Fruit fly (Drosophila melanogaster) whole organism, embryonic: Measurements from ENCODE around the gene CG15142.
A peak's percentile ranks its signal among the peaks of the same experiment; 100 is the strongest.

Experiments used
- Aef1 ChIP-seq: fragments of 200-800 bp; sonication (Bioruptor generic); IDR thresholded peaks from 3 replicates; pipeline ENCODE4 v1.3.6; 2022; ENCODE audit warnings: missing biosample characterization, missing genetic modification characterization
- B-H1 ChIP-seq: fragments of 200-800 bp; sonication (Bioruptor generic); IDR thresholded peaks from 3 replicates; pipeline ENCODE4 v1.3.6; 2022; ENCODE audit warnings: missing biosample characterization, missing genetic modification characterization
- Blimp-1 ChIP-seq: fragments of 200-800 bp; sonication (Bioruptor generic); optimal IDR thresholded peaks from 3 replicates; lab custom pipeline; 2018; ENCODE audit warnings: missing biosample characterization, missing genetic modification characterization, mild to moderate bottlenecking, moderate library complexity, missing genetic modification reagents
- BtbVII ChIP-seq: fragments of 200-800 bp; sonication (Bioruptor generic); optimal IDR thresholded peaks from 3 replicates; lab custom pipeline; 2017; ENCODE audit warnings: missing biosample characterization, mild to moderate bottlenecking, missing genetic modification characterization
- CG10209 ChIP-seq: fragments of 200-800 bp; sonication (Bioruptor generic); optimal IDR thresholded peaks from 3 replicates; lab custom pipeline; 2017; ENCODE audit warnings: missing biosample characterization, mild to moderate bottlenecking, missing genetic modification characterization, missing genetic modification reagents
- CG10274 ChIP-seq: fragments of 200-800 bp; sonication (Bioruptor generic); optimal IDR thresholded peaks from 3 replicates; lab custom pipeline; 2017; ENCODE audit warnings: missing biosample characterization, mild to moderate bottlenecking, missing genetic modification characterization
- CG10654 ChIP-seq: fragments of 200-800 bp; sonication (Bioruptor generic); optimal IDR thresholded peaks from 2 replicates; lab custom pipeline; 2016; ENCODE audit warnings: missing biosample characterization, missing genetic modification characterization
- CG10959 ChIP-seq: fragments of 200-800 bp; sonication (Bioruptor generic); IDR thresholded peaks from 2 replicates; pipeline ENCODE4 v1.3.6; 2022; ENCODE audit warnings: missing biosample characterization, missing genetic modification characterization
- CG11560 ChIP-seq: fragments of 200-800 bp; sonication (Bioruptor generic); IDR thresholded peaks from 3 replicates; pipeline ENCODE4 v1.3.6; 2022; ENCODE audit warnings: missing biosample characterization, missing genetic modification characterization
- CG12769 ChIP-seq: fragments of 200-800 bp; sonication (Bioruptor generic); optimal IDR thresholded peaks from 2 replicates; lab custom pipeline; 2019; ENCODE audit warnings: missing biosample characterization, mild to moderate bottlenecking, missing genetic modification characterization, moderate library complexity
- CG14710 ChIP-seq: fragments of 200-800 bp; sonication (Bioruptor generic); optimal IDR thresholded peaks from 3 replicates; lab custom pipeline; 2019; ENCODE audit warnings: missing biosample characterization, mild to moderate bottlenecking, missing genetic modification characterization, moderate library complexity
- CG15269 ChIP-seq: fragments of 200-800 bp; sonication (Bioruptor generic); optimal IDR thresholded peaks from 2 replicates; lab custom pipeline; 2018; ENCODE audit warnings: missing biosample characterization, mild to moderate bottlenecking, missing genetic modification characterization, moderate library complexity
- CG17829 ChIP-seq: fragments of 200-800 bp; optimal IDR thresholded peaks from 2 replicates; lab custom pipeline; 2019; ENCODE audit warnings: missing biosample characterization, mild to moderate bottlenecking, missing genetic modification characterization, moderate library complexity
- CG31388 ChIP-seq: fragments of 200-800 bp; sonication (Bioruptor generic); optimal IDR thresholded peaks from 2 replicates; lab custom pipeline; 2016; ENCODE audit warnings: missing biosample characterization, missing genetic modification characterization
- CG4282 ChIP-seq: fragments of 200-800 bp; sonication (Bioruptor generic); optimal IDR thresholded peaks from 2 replicates; lab custom pipeline; 2016; ENCODE audit warnings: missing biosample characterization, missing genetic modification characterization
- CG4707 ChIP-seq: fragments of 200-800 bp; sonication (Bioruptor generic); optimal IDR thresholded peaks from 2 replicates; lab custom pipeline; 2018; ENCODE audit warnings: missing biosample characterization, mild to moderate bottlenecking, missing genetic modification characterization, moderate library complexity
- CG6791 ChIP-seq: fragments of 200-800 bp; sonication (Bioruptor generic); IDR thresholded peaks from 3 replicates; pipeline ENCODE4 v1.3.6; 2022; ENCODE audit warnings: missing biosample characterization, missing genetic modification characterization; ENCODE audit not compliant: partially characterized antibody
- CG6854 ChIP-seq: fragments of 200-800 bp; sonication (Bioruptor generic); optimal IDR thresholded peaks from 3 replicates; lab custom pipeline; 2017; ENCODE audit warnings: missing biosample characterization, mild to moderate bottlenecking, missing genetic modification characterization
- CG7745 ChIP-seq: fragments of 200-800 bp; sonication (Bioruptor generic); optimal IDR thresholded peaks from 2 replicates; lab custom pipeline; 2018; ENCODE audit warnings: missing biosample characterization, mild to moderate bottlenecking, missing genetic modification characterization, moderate library complexity
- CG9727 ChIP-seq: fragments of 200-800 bp; sonication (Bioruptor generic); optimal IDR thresholded peaks from 3 replicates; lab custom pipeline; 2017; ENCODE audit warnings: missing biosample characterization, mild to moderate bottlenecking, missing genetic modification characterization
- Dek ChIP-seq: fragments of 200-800 bp; sonication (Bioruptor generic); optimal IDR thresholded peaks from 3 replicates; lab custom pipeline; 2019; ENCODE audit warnings: missing biosample characterization, mild to moderate bottlenecking, missing genetic modification characterization, moderate library complexity
- Dll ChIP-seq: fragments of 200-800 bp; sonication (Bioruptor generic); IDR thresholded peaks from 4 replicates; pipeline ENCODE4 v1.3.6; 2022; ENCODE audit warnings: missing biosample characterization, missing genetic modification characterization; ENCODE audit not compliant: partially characterized antibody
- E2f2 ChIP-seq: fragments of 200-800 bp; sonication (Bioruptor generic); IDR thresholded peaks from 2 replicates; pipeline ENCODE4 v1.3.6; 2022; ENCODE audit warnings: missing biosample characterization, missing genetic modification characterization
- Ets65A ChIP-seq: fragments of 200-800 bp; sonication (Bioruptor generic); peaks from one replicate; lab custom pipeline; 2016; ENCODE audit warnings: missing biosample characterization, missing genetic modification characterization
- Gug ChIP-seq: fragments of 200-800 bp; sonication (Bioruptor generic); IDR thresholded peaks from 4 replicates; pipeline ENCODE4 v1.3.6; 2022; ENCODE audit warnings: missing biosample characterization, missing genetic modification characterization
- Hr3 ChIP-seq: fragments of 200-800 bp; sonication (Bioruptor generic); optimal IDR thresholded peaks from 3 replicates; lab custom pipeline; 2016; ENCODE audit warnings: missing biosample characterization, missing genetic modification characterization
- Neu2 ChIP-seq: fragments of 200-800 bp; sonication (Bioruptor generic); optimal IDR thresholded peaks from 3 replicates; lab custom pipeline; 2016; ENCODE audit warnings: missing biosample characterization, missing genetic modification characterization, borderline replicate concordance
- Nf-YA ChIP-seq: fragments of 200-800 bp; sonication (Bioruptor generic); IDR thresholded peaks from 2 replicates; pipeline ENCODE4 v1.3.6; 2022; ENCODE audit warnings: missing biosample characterization, missing genetic modification characterization
- PHDP ChIP-seq: fragments of 200-800 bp; sonication (Bioruptor generic); optimal IDR thresholded peaks from 3 replicates; lab custom pipeline; 2018; ENCODE audit warnings: missing biosample characterization, mild to moderate bottlenecking, missing genetic modification characterization, moderate library complexity
- Side ChIP-seq: fragments of 200-800 bp; sonication (Bioruptor generic); optimal IDR thresholded peaks from 2 replicates; lab custom pipeline; 2016; ENCODE audit warnings: missing biosample characterization, missing genetic modification characterization
- Usf ChIP-seq: fragments of 200-800 bp; sonication (Bioruptor generic); optimal IDR thresholded peaks from 2 replicates; lab custom pipeline; 2017; ENCODE audit warnings: missing genotype, missing biosample characterization, missing genetic modification characterization
- Xbp1 ChIP-seq: fragments of 200-800 bp; sonication (Bioruptor generic); optimal IDR thresholded peaks from 3 replicates; lab custom pipeline; 2016; ENCODE audit warnings: missing biosample characterization, mild to moderate bottlenecking, missing genetic modification characterization
- Xrp1 ChIP-seq: fragments of 200-800 bp; sonication (Bioruptor generic); IDR thresholded peaks from 2 replicates; pipeline ENCODE4 v1.3.6; 2022; ENCODE audit warnings: missing biosample characterization, missing genetic modification characterization
- caup ChIP-seq: fragments of 200-800 bp; sonication (Bioruptor generic); optimal IDR thresholded peaks from 3 replicates; lab custom pipeline; 2017; ENCODE audit warnings: missing biosample characterization, mild to moderate bottlenecking, missing genetic modification characterization, moderate library complexity; ENCODE audit not compliant: severe bottlenecking
- disco-r ChIP-seq: fragments of 200-800 bp; sonication (Bioruptor generic); optimal IDR thresholded peaks from 2 replicates; lab custom pipeline; 2016; ENCODE audit warnings: missing biosample characterization, missing genetic modification characterization
- ewg ChIP-seq: fragments of 200-800 bp; sonication (Bioruptor generic); optimal IDR thresholded peaks from 3 replicates; lab custom pipeline; 2017; ENCODE audit warnings: mild to moderate bottlenecking, missing biosample characterization, missing genetic modification reagents, missing genetic modification characterization
- fru ChIP-seq: fragments of >200 bp; optimal IDR thresholded peaks from 2 replicates; lab custom pipeline; 2017
- gce ChIP-seq: fragments of 200-800 bp; sonication (Bioruptor generic); IDR thresholded peaks from 3 replicates; pipeline ENCODE4 v1.3.6; 2022; ENCODE audit warnings: missing biosample characterization, missing genetic modification characterization
- gem ChIP-seq: fragments of 200-800 bp; sonication (Bioruptor generic); optimal IDR thresholded peaks from 2 replicates; lab custom pipeline; 2019; ENCODE audit warnings: missing biosample characterization, mild to moderate bottlenecking, missing genetic modification characterization, moderate library complexity
- gsb ChIP-seq: fragments of 200-800 bp; sonication (Bioruptor generic); IDR thresholded peaks from 2 replicates; pipeline ENCODE4 v1.3.6; 2022; ENCODE audit warnings: missing biosample characterization, missing genetic modification characterization
- hkb ChIP-seq, 2 experiments: fragments of 200-800 bp in 1 of 2; fragments of >200 bp in 1 of 2; sonication (Bioruptor generic) in 1 of 2; IDR thresholded peaks in 1 of 2; optimal IDR thresholded peaks in 1 of 2; 2 replicates each; pipeline versions ENCODE4 v1.3.6 to Lab custom; 2017 to 2022; ENCODE audit warnings: missing biosample characterization in 1 of 2, missing genetic modification characterization in 1 of 2
- lov ChIP-seq, 2 experiments: fragments of 200-800 bp in 1 of 2; fragments of >200 bp in 1 of 2; sonication (Bioruptor generic) in 1 of 2; IDR thresholded peaks in 1 of 2; optimal IDR thresholded peaks in 1 of 2; 2 replicates in 1 of 2; 3 replicates in 1 of 2; pipeline versions ENCODE4 v1.3.6 to Lab custom; 2017 to 2022; ENCODE audit warnings: missing biosample characterization in 1 of 2, missing genetic modification characterization in 1 of 2
- mam ChIP-seq: fragments of 200-800 bp; sonication (Bioruptor generic); optimal IDR thresholded peaks from 3 replicates; lab custom pipeline; 2016; ENCODE audit warnings: missing biosample characterization, missing genetic modification characterization
- pita ChIP-seq: fragments of 200-800 bp; sonication (Bioruptor generic); optimal IDR thresholded peaks from 2 replicates; lab custom pipeline; 2017; ENCODE audit warnings: missing biosample characterization, mild to moderate bottlenecking, missing genetic modification characterization
- ro ChIP-seq: fragments of 200-800 bp; sonication (Bioruptor generic); IDR thresholded peaks from 2 replicates; pipeline ENCODE4 v1.3.6; 2022; ENCODE audit warnings: missing biosample characterization, missing genetic modification characterization
- sqz ChIP-seq: fragments of 200-800 bp; sonication (Bioruptor generic); optimal IDR thresholded peaks from 3 replicates; lab custom pipeline; 2018; ENCODE audit warnings: missing biosample characterization, mild to moderate bottlenecking, missing genetic modification characterization
- stc ChIP-seq: fragments of 200-800 bp; sonication (Bioruptor generic); IDR thresholded peaks from 2 replicates; pipeline ENCODE4 v1.3.6; 2022; ENCODE audit warnings: missing biosample characterization, missing genetic modification characterization
- tio ChIP-seq: fragments of 200-800 bp; sonication (Bioruptor generic); optimal IDR thresholded peaks from 2 replicates; lab custom pipeline; 2017; ENCODE audit warnings: missing biosample characterization, missing genetic modification characterization, inconsistent platforms
- toy ChIP-seq: fragments of 200-800 bp; sonication (Bioruptor generic); IDR thresholded peaks from 2 replicates; pipeline ENCODE4 v1.3.6; 2022; ENCODE audit warnings: missing biosample characterization, missing genetic modification characterization
- z ChIP-seq: fragments of 200-800 bp; sonication (Bioruptor generic); IDR thresholded peaks from 3 replicates; pipeline ENCODE4 v1.3.6; 2022; ENCODE audit warnings: missing biosample characterization, missing genetic modification characterization

CG15142 gene

dm6 chr2L:17484174-17484573 is 14.4 kb downstream of the CG15142 start, which contains the start of the genes GCS2beta and CG5131 (continued):
- TF ChIP-seq CG14710 (tag; lab: Kevin White, UChicago) (peak; percentile 89), Aef1 (GFP tag; lab: Robert Waterston, UW) (peak; percentile 94), fru (lab: Kevin White, UChicago) (no peak), Ets65A (GFP tag; lab: Kevin White, UChicago) (peak; percentile 100), CG7745 (tag; lab: Kevin White, UChicago) (no peak), CG10959 (peak; percentile 67), Hr3 (GFP tag; lab: Kevin White, UChicago) (peak; percentile 94), pita (no peak), tio (GFP tag; lab: Kevin White, UChicago) (peak; percentile 89), BtbVII (peak; percentile 73), Dek (peak; percentile 89), ewg (peak; percentile 83), Nf-YA (GFP tag; lab: Robert Waterston, UW) (peak; percentile 77), E2f2 (GFP tag; lab: Robert Waterston, UW) (peak; percentile 84), PHDP (tag; lab: Kevin White, UChicago) (peak; percentile 92), CG10209 (peak; percentile 92), Neu2 (GFP tag; lab: Kevin White, UChicago) (peak; percentile 78), gce (0 out of 3 replicates have a peak, but pooled peaks have one; percentile 68), CG9727 (GFP tag; lab: Kevin White, UChicago) (peak; percentile 91), CG15269 (peak; percentile 89), mam (peak; percentile 98), caup (GFP tag; lab: Kevin White, UChicago) (peak; percentile 90), B-H1 (peak; percentile 86), CG31388 (peak; percentile 89), ro (GFP tag; lab: Robert Waterston, UW) (peak; percentile 75), Gug (peak; percentile 97), Usf (GFP tag; lab: Kevin White, UChicago) (peak; percentile 81), hkb (optimal IDR thresholded peaks at IDR 0.05; lab: Kevin White, UChicago) (peak; percentile 71), hkb (GFP tag; IDR thresholded peaks at IDR 0.05; lab: Robert Waterston, UW) (peak; percentile 93), Dll (GFP tag; lab: Robert Waterston, UW) (peak; percentile 96), lov (optimal IDR thresholded peaks at IDR 0.05; lab: Kevin White, UChicago) (no peak), lov (GFP tag; IDR thresholded peaks at IDR 0.05; lab: Robert Waterston, UW) (peak; percentile 81; the same call in 2 of the 3 replicates), CG11560 (tag; lab: Robert Waterston, UW) (peak; percentile 88), CG17829 (peak; percentile 88), CG10654 (peak; percentile 93), disco-r (GFP tag; lab: Kevin White, UChicago) (peak; percentile 88), CG4282 (GFP tag; lab: Kevin White, UChicago) (peak; percentile 92), Side (GFP tag; lab: Kevin White, UChicago) (peak; percentile 97), CG6791 (peak; percentile 74), z (no peak), sqz (GFP tag; lab: Kevin White, UChicago) (peak; percentile 53), toy (GFP tag; lab: Robert Waterston, UW) (peak; percentile 71; the same call in 1 of the 2 replicates), CG12769 (peak; percentile 98), Blimp-1 (GFP tag; lab: Kevin White, UChicago) (peak; percentile 78), CG10274 (GFP tag; lab: Kevin White, UChicago) (peak; percentile 69), CG4707 (GFP tag; lab: Kevin White, UChicago) (peak; percentile 24), gem (tag; lab: Kevin White, UChicago) (peak; percentile 95), stc (GFP tag; lab: Robert Waterston, UW) (peak; percentile 85), CG6854 (GFP tag; lab: Kevin White, UChicago) (peak; percentile 67), gsb (peak; percentile 89), Xbp1 (GFP tag; lab: Kevin White, UChicago) (peak; percentile 97), Xrp1 (GFP tag; lab: Robert Waterston, UW) (peak; percentile 92)
